In genomic region chrV:17921423-17921822, ce11 we compare ENCODE assay signal across 6 worm cellular contexts.
TF ChIP-seq lines count a peak whose summit lies in the region.

Gene E01B7.2 (plus strand): TSS chrV:17921772.

TF ChIP-seq in whole organism, L1 larva, 84 proteins besides CTCF, POLR2A, EP300 and RAD21 (continued from another document and continues in another):
- peak; percentile 57; the same call in 1 of the 2 replicates for TF ChIP-seq mab-9 (GFP tag; IDR thresholded peaks at IDR 0.05; lab: Robert Waterston, UW)
- no peak for TF ChIP-seq unc-62 (GFP tag; optimal IDR thresholded peaks at IDR 0.05; lab: Kevin White, UChicago)
- no peak for TF ChIP-seq ets-5 (GFP tag; IDR thresholded peaks at IDR 0.05; lab: Robert Waterston, UW)
- no peak for TF ChIP-seq unc-98 (GFP tag; IDR thresholded peaks at IDR 0.05; lab: Robert Waterston, UW)
- peak; percentile 99 to 100 for TF ChIP-seq efl-1 (optimal IDR thresholded peaks at IDR 0.05; lab: Kevin White, UChicago)
- TF ChIP-seq efl-1 (GFP tag; optimal IDR thresholded peaks at IDR 0.05 in 1 of 2; lab: Kevin White, UChicago): peak; percentile 99 to 100
- TF ChIP-seq nhr-90 (tag; optimal IDR thresholded peaks at IDR 0.05; lab: Kevin White, UChicago; ENCODE audit: poor library complexity): peak; percentile 82
- peak; percentile 30 for TF ChIP-seq ztf-4 (tag; optimal IDR thresholded peaks at IDR 0.05; lab: Kevin White, UChicago)
- TF ChIP-seq nhr-20 (tag; optimal IDR thresholded peaks at IDR 0.05; lab: Kevin White, UChicago): peak; percentile 81
- TF ChIP-seq tlp-1 (tag; optimal IDR thresholded peaks at IDR 0.05; lab: Kevin White, UChicago): no peak
- peak; percentile 91 for TF ChIP-seq nhr-47 (tag; optimal IDR thresholded peaks at IDR 0.05; lab: Kevin White, UChicago)
- peak; percentile 72 to 82 (median 76) for TF ChIP-seq ceh-82 (tag; optimal IDR thresholded peaks at IDR 0.05; lab: Kevin White, UChicago)
- TF ChIP-seq unc-130 (tag; optimal IDR thresholded peaks at IDR 0.05; lab: Kevin White, UChicago): peak; percentile 57
- TF ChIP-seq F16B12.6 (tag; optimal IDR thresholded peaks at IDR 0.05; lab: Kevin White, UChicago): peak; percentile 77
- TF ChIP-seq hlh-4 (tag; optimal IDR thresholded peaks at IDR 0.05; lab: Kevin White, UChicago): no peak
- TF ChIP-seq lin-14 (GFP tag; optimal IDR thresholded peaks at IDR 0.05; lab: Kevin White, UChicago): no peak
- no peak for TF ChIP-seq nhr-12 (tag; optimal IDR thresholded peaks at IDR 0.05; lab: Kevin White, UChicago)
- TF ChIP-seq sup-37 (GFP tag; optimal IDR thresholded peaks at IDR 0.05; lab: Kevin White, UChicago): no peak
- no peak for TF ChIP-seq egl-27 (tag; optimal IDR thresholded peaks at IDR 0.05; lab: Kevin White, UChicago)
- peak; percentile 97 to 99 for TF ChIP-seq lin-35 (GFP tag; optimal IDR thresholded peaks at IDR 0.05; lab: Kevin White, UChicago)
- TF ChIP-seq egl-13 (tag; optimal IDR thresholded peaks at IDR 0.05; lab: Kevin White, UChicago): peak; percentile 46
- no peak for TF ChIP-seq ceh-8 (GFP tag; optimal IDR thresholded peaks at IDR 0.05; lab: Kevin White, UChicago)

TF ChIP-seq in whole organism, L2 larva, 48 proteins besides CTCF, POLR2A, EP300 and RAD21 (continued from another document and continues in another):
- TF ChIP-seq snpc-4 (tag; optimal IDR thresholded peaks at IDR 0.05; lab: Kevin White, UChicago): peak; percentile 79
- TF ChIP-seq Y55F3AM.14 (GFP tag; optimal IDR thresholded peaks at IDR 0.05; lab: Kevin White, UChicago): no peak
- peak; percentile 65 for TF ChIP-seq mab-5 (tag; optimal IDR thresholded peaks at IDR 0.05; lab: Kevin White, UChicago)
- TF ChIP-seq crh-2 (tag; optimal IDR thresholded peaks at IDR 0.05; lab: Kevin White, UChicago): peak; percentile 86
- peak; percentile 80 to 90 for TF ChIP-seq lsy-2 (tag; optimal IDR thresholded peaks at IDR 0.05; lab: Kevin White, UChicago)
- no peak for TF ChIP-seq elt-3 (tag; optimal IDR thresholded peaks at IDR 0.05; lab: Kevin White, UChicago)
- no peak for TF ChIP-seq zag-1 (tag; optimal IDR thresholded peaks at IDR 0.05; lab: Kevin White, UChicago)
- TF ChIP-seq nhr-25 (tag; optimal IDR thresholded peaks at IDR 0.05; lab: Kevin White, UChicago): peak; percentile 67
- peak; percentile 64 for TF ChIP-seq sem-4 (tag; optimal IDR thresholded peaks at IDR 0.05; lab: Kevin White, UChicago)
- peak; percentile 89 for TF ChIP-seq unc-55 (GFP tag; optimal IDR thresholded peaks at IDR 0.05; lab: Kevin White, UChicago)
- peak; percentile 18 for TF ChIP-seq blmp-1 (tag; optimal IDR thresholded peaks at IDR 0.05; lab: Kevin White, UChicago; ENCODE audit: insufficient read depth)
- no peak for TF ChIP-seq dmd-4 (tag; optimal IDR thresholded peaks at IDR 0.05; lab: Kevin White, UChicago)
- peak; percentile 72 for TF ChIP-seq nhr-6 (tag; optimal IDR thresholded peaks at IDR 0.05; lab: Kevin White, UChicago)
- TF ChIP-seq sma-3 (GFP tag; optimal IDR thresholded peaks at IDR 0.05; lab: Kevin White, UChicago): peak; percentile 77
- TF ChIP-seq lin-39 (tag; optimal IDR thresholded peaks at IDR 0.05; lab: Kevin White, UChicago): no peak
- no peak for TF ChIP-seq ZK546.5 (tag; optimal IDR thresholded peaks at IDR 0.05; lab: Kevin White, UChicago)
- peak; percentile 67 for TF ChIP-seq ama-1 (optimal IDR thresholded peaks at IDR 0.05; lab: Kevin White, UChicago)
- TF ChIP-seq ztf-4 (tag; optimal IDR thresholded peaks at IDR 0.05; lab: Kevin White, UChicago): no peak
- TF ChIP-seq F13H6.1 (tag; optimal IDR thresholded peaks at IDR 0.05; lab: Kevin White, UChicago): peak; percentile 65
- TF ChIP-seq unc-62 (GFP tag; optimal IDR thresholded peaks at IDR 0.05; lab: Kevin White, UChicago): no peak
- TF ChIP-seq R02D3.7 (tag; optimal IDR thresholded peaks at IDR 0.05; lab: Kevin White, UChicago): peak; percentile 39
- TF ChIP-seq nhr-237 (tag; optimal IDR thresholded peaks at IDR 0.05; lab: Kevin White, UChicago): no peak
- TF ChIP-seq nhr-10 (tag; optimal IDR thresholded peaks at IDR 0.05; lab: Kevin White, UChicago): no peak

TF ChIP-seq in whole organism, L3 larva, 47 proteins besides CTCF, POLR2A, EP300 and RAD21 (continued from another document):
- TF ChIP-seq lsy-12 (tag; optimal IDR thresholded peaks at IDR 0.05; lab: Kevin White, UChicago) (no peak), nhr-28 (tag; optimal IDR thresholded peaks at IDR 0.05; lab: Kevin White, UChicago) (no peak), nhr-25 (tag; optimal IDR thresholded peaks at IDR 0.05; lab: Kevin White, UChicago) (peak; percentile 47), daf-12 (tag; optimal IDR thresholded peaks at IDR 0.05; lab: Kevin White, UChicago) (no peak), nhr-76 (tag; optimal IDR thresholded peaks at IDR 0.05; lab: Kevin White, UChicago) (no peak), eor-1 (tag; optimal IDR thresholded peaks at IDR 0.05; lab: Kevin White, UChicago) (peak in 1 of 2 experiments; percentile 56), nhr-23 (tag; optimal IDR thresholded peaks at IDR 0.05; lab: Kevin White, UChicago) (peak; percentile 89), jun-1 (tag; optimal IDR thresholded peaks at IDR 0.05; lab: Kevin White, UChicago) (peak; percentile 40), nfya-1 (tag; optimal IDR thresholded peaks at IDR 0.05; lab: Kevin White, UChicago; ENCODE audit: insufficient read depth) (peak; percentile 75), lin-39 (tag; optimal IDR thresholded peaks at IDR 0.05; lab: Kevin White, UChicago) (peak; percentile 35), lin-15B (tag; optimal IDR thresholded peaks at IDR 0.05; lab: Kevin White, UChicago) (peak; percentile 82), elt-3 (tag; optimal IDR thresholded peaks at IDR 0.05; lab: Kevin White, UChicago) (no peak), ceh-82 (tag; optimal IDR thresholded peaks at IDR 0.05; lab: Kevin White, UChicago) (peak; percentile 71), mdl-1 (tag; optimal IDR thresholded peaks at IDR 0.05; lab: Kevin White, UChicago) (no peak)

TF ChIP-seq in whole organism, L4 larva, 104 proteins besides CTCF, POLR2A, EP300 and RAD21 (continued from another document):
- TF ChIP-seq nhr-28 (tag; optimal IDR thresholded peaks at IDR 0.05; lab: Kevin White, UChicago) (peak; percentile 27), fkh-10 (GFP tag; optimal IDR thresholded peaks at IDR 0.05; lab: Kevin White, UChicago) (peak; percentile 15), ama-1 (optimal IDR thresholded peaks at IDR 0.05; lab: Kevin White, UChicago) (no peak), zag-1 (tag; optimal IDR thresholded peaks at IDR 0.05; lab: Kevin White, UChicago) (peak; percentile 6), dpl-1 (GFP tag; optimal IDR thresholded peaks at IDR 0.05; lab: Kevin White, UChicago) (peak; percentile 97), hlh-30 (tag; optimal IDR thresholded peaks at IDR 0.05; lab: Kevin White, UChicago; ENCODE audit: insufficient read depth) (peak; percentile 60), nhr-6 (tag; optimal IDR thresholded peaks at IDR 0.05; lab: Kevin White, UChicago) (peak; percentile 42), duxl-1 (tag; optimal IDR thresholded peaks at IDR 0.05; lab: Kevin White, UChicago; ENCODE audit: poor library complexity) (peak; percentile 67), F49E8.2 (tag; optimal IDR thresholded peaks at IDR 0.05; lab: Kevin White, UChicago; ENCODE audit: borderline replicate concordance) (no peak), dve-1 (tag; optimal IDR thresholded peaks at IDR 0.05; lab: Kevin White, UChicago; ENCODE audit: insufficient read depth) (peak; percentile 78), F44E2.7 (GFP tag; IDR thresholded peaks at IDR 0.05; lab: Robert Waterston, UW) (no peak), Y5F2A.4 (GFP tag; optimal IDR thresholded peaks at IDR 0.05; lab: Kevin White, UChicago) (no peak), dmd-6 (GFP tag; IDR thresholded peaks at IDR 0.05; lab: Robert Waterston, UW) (no peak; the same call in 1 of the 2 replicates), nhr-42 (GFP tag; IDR thresholded peaks at IDR 0.05; lab: Robert Waterston, UW) (0 out of 2 replicates have a peak, but pooled peaks have one; percentile 6), spr-1 (tag; optimal IDR thresholded peaks at IDR 0.05; lab: Kevin White, UChicago) (no peak), mes-2 (tag; optimal IDR thresholded peaks at IDR 0.05; lab: Kevin White, UChicago; ENCODE audit: poor library complexity, severe bottlenecking) (peak; percentile 84), ztf-7 (tag; optimal IDR thresholded peaks at IDR 0.05; lab: Kevin White, UChicago) (no peak), hlh-11 (tag; optimal IDR thresholded peaks at IDR 0.05; lab: Kevin White, UChicago) (peak; percentile 24), saeg-2 (GFP tag; IDR thresholded peaks at IDR 0.05; lab: Robert Waterston, UW) (no peak), madf-9 (GFP tag; conservative IDR thresholded peaks at IDR 0.05; lab: Robert Waterston, UW) (no peak), F37D6.2 (tag; optimal IDR thresholded peaks at IDR 0.05; lab: Kevin White, UChicago) (no peak)
TF ChIP-seq in whole organism, L4 larva: peak in this region for 20.

TF ChIP-seq in whole organism, late embryonic, 69 proteins besides CTCF, POLR2A, EP300 and RAD21 (continued from another document):
- TF ChIP-seq pat-9 (tag; optimal IDR thresholded peaks at IDR 0.05; lab: Kevin White, UChicago): no peak
- TF ChIP-seq nhr-11 (tag; optimal IDR thresholded peaks at IDR 0.05; lab: Kevin White, UChicago): no peak
- peak; percentile 63 for TF ChIP-seq nfya-1 (tag; optimal IDR thresholded peaks at IDR 0.05; lab: Kevin White, UChicago)
- TF ChIP-seq sox-4 (tag; optimal IDR thresholded peaks at IDR 0.05; lab: Kevin White, UChicago): no peak
- TF ChIP-seq syd-9 (tag; optimal IDR thresholded peaks at IDR 0.05; lab: Kevin White, UChicago): no peak
- TF ChIP-seq gmeb-2 (tag; optimal IDR thresholded peaks at IDR 0.05; lab: Kevin White, UChicago): no peak
- TF ChIP-seq unc-42 (tag; optimal IDR thresholded peaks at IDR 0.05; lab: Kevin White, UChicago): peak; percentile 2
- TF ChIP-seq K02D7.2 (tag; optimal IDR thresholded peaks at IDR 0.05; lab: Kevin White, UChicago): no peak
- no peak for TF ChIP-seq lin-11 (tag; optimal IDR thresholded peaks at IDR 0.05; lab: Kevin White, UChicago)
- TF ChIP-seq hlh-30 (tag; optimal IDR thresholded peaks at IDR 0.05; lab: Kevin White, UChicago; ENCODE audit: insufficient read depth): no peak
- TF ChIP-seq fkh-10 (GFP tag; optimal IDR thresholded peaks at IDR 0.05; lab: Kevin White, UChicago): no peak
- TF ChIP-seq ceh-2 (tag; optimal IDR thresholded peaks at IDR 0.05; lab: Kevin White, UChicago): no peak
- TF ChIP-seq C38D4.7 (GFP tag; optimal IDR thresholded peaks at IDR 0.05; lab: Kevin White, UChicago): no peak
- no peak for TF ChIP-seq unc-3 (GFP tag; conservative IDR thresholded peaks at IDR 0.05; lab: Robert Waterston, UW)
- TF ChIP-seq unc-3 (tag; optimal IDR thresholded peaks at IDR 0.05; lab: Kevin White, UChicago): no peak
- no peak for TF ChIP-seq tbx-2 (tag; optimal IDR thresholded peaks at IDR 0.05; lab: Kevin White, UChicago)
- no peak for TF ChIP-seq ets-4 (tag; optimal IDR thresholded peaks at IDR 0.05; lab: Kevin White, UChicago)

TF ChIP-seq in whole organism, young adult, 124 proteins besides CTCF, POLR2A, EP300 and RAD21 (continued from another document):
- TF ChIP-seq madf-8 (GFP tag; conservative IDR thresholded peaks at IDR 0.05; lab: Robert Waterston, UW): peak; percentile 40; the same call in 1 of the 2 replicates
- TF ChIP-seq lin-40 (tag; optimal IDR thresholded peaks at IDR 0.05; lab: Kevin White, UChicago): peak; percentile 70
- peak; percentile 19 for TF ChIP-seq ama-1 (optimal IDR thresholded peaks at IDR 0.05; lab: Kevin White, UChicago)
- no peak for TF ChIP-seq ama-1 (GFP tag; optimal IDR thresholded peaks at IDR 0.05; lab: Kevin White, UChicago)
- no peak for TF ChIP-seq sdz-38 (tag; optimal IDR thresholded peaks at IDR 0.05; lab: Kevin White, UChicago)
- no peak for TF ChIP-seq ztf-26 (tag; optimal IDR thresholded peaks at IDR 0.05; lab: Kevin White, UChicago)
- no peak for TF ChIP-seq rec-8 (tag; optimal IDR thresholded peaks at IDR 0.05; lab: Kevin White, UChicago)
- TF ChIP-seq tlf-1 (GFP tag; optimal IDR thresholded peaks at IDR 0.05; lab: Kevin White, UChicago): peak; percentile 27
- TF ChIP-seq nhr-80 (tag; optimal IDR thresholded peaks at IDR 0.05; lab: Kevin White, UChicago): no peak
- no peak for TF ChIP-seq attf-5 (GFP tag; optimal IDR thresholded peaks at IDR 0.05; lab: Kevin White, UChicago)
- TF ChIP-seq repo-1 (tag; optimal IDR thresholded peaks at IDR 0.05; lab: Kevin White, UChicago): peak; percentile 6
- no peak for TF ChIP-seq nhr-120 (GFP tag; IDR thresholded peaks at IDR 0.05; lab: Robert Waterston, UW)
- TF ChIP-seq pha-4 (tag; optimal IDR thresholded peaks at IDR 0.05; lab: Kevin White, UChicago): peak; percentile 56
- TF ChIP-seq lsy-27 (tag; optimal IDR thresholded peaks at IDR 0.05; lab: Kevin White, UChicago; ENCODE audit: borderline replicate concordance, insufficient read depth): no peak
- no peak for TF ChIP-seq egrh-3 (GFP tag; IDR thresholded peaks at IDR 0.05; lab: Robert Waterston, UW)
- peak; percentile 56 for TF ChIP-seq xnd-1 (tag; optimal IDR thresholded peaks at IDR 0.05; lab: Kevin White, UChicago)
- peak; percentile 65; the same call in 1 of the 2 replicates for TF ChIP-seq ceh-91 (GFP tag; IDR thresholded peaks at IDR 0.05; lab: Robert Waterston, UW)
- peak; percentile 74 for TF ChIP-seq Y53G8AR.9 (GFP tag; conservative IDR thresholded peaks at IDR 0.05; lab: Robert Waterston, UW)
- peak; percentile 87 for TF ChIP-seq madf-6 (GFP tag; IDR thresholded peaks at IDR 0.05; lab: Robert Waterston, UW)
- no peak for TF ChIP-seq tbx-9 (tag; optimal IDR thresholded peaks at IDR 0.05; lab: Kevin White, UChicago; ENCODE audit: borderline replicate concordance)
- TF ChIP-seq F33H1.4 (GFP tag; IDR thresholded peaks at IDR 0.05; lab: Robert Waterston, UW): peak; percentile 70
- no peak for TF ChIP-seq F57A8.1 (GFP tag; optimal IDR thresholded peaks at IDR 0.05; lab: Kevin White, UChicago)
- TF ChIP-seq mxl-1 (tag; optimal IDR thresholded peaks at IDR 0.05; lab: Kevin White, UChicago): no peak
- 0 out of 2 replicates have a peak, but pooled peaks have one; percentile 39 for TF ChIP-seq B0336.3 (GFP tag; IDR thresholded peaks at IDR 0.05; lab: Robert Waterston, UW)
- no peak for TF ChIP-seq ceh-79 (tag; optimal IDR thresholded peaks at IDR 0.05; lab: Kevin White, UChicago)
- TF ChIP-seq rcor-1 (GFP tag; IDR thresholded peaks at IDR 0.05; lab: Robert Waterston, UW): peak; percentile 75
- no peak for TF ChIP-seq Y95B8A.8 (GFP tag; IDR thresholded peaks at IDR 0.05; lab: Robert Waterston, UW)
- TF ChIP-seq hmg-1.2 (GFP tag; IDR thresholded peaks at IDR 0.05; lab: Robert Waterston, UW): peak; percentile 99
- TF ChIP-seq F22D6.2 (tag; optimal IDR thresholded peaks at IDR 0.05; lab: Kevin White, UChicago): no peak
- TF ChIP-seq T26A5.8 (tag; optimal IDR thresholded peaks at IDR 0.05; lab: Kevin White, UChicago): no peak
- TF ChIP-seq dox-1 (GFP tag; IDR thresholded peaks at IDR 0.05; lab: Robert Waterston, UW): peak; percentile 66; the same call in 1 of the 2 replicates
- no peak for TF ChIP-seq C06A6.2 (GFP tag; conservative IDR thresholded peaks at IDR 0.05; lab: Robert Waterston, UW)
- TF ChIP-seq ceh-100 (GFP tag; IDR thresholded peaks at IDR 0.05; lab: Robert Waterston, UW): no peak
